Fruit fly (Drosophila melanogaster): ENCODE results near the gene CG15172.

The CG15172 gene

DNA sequence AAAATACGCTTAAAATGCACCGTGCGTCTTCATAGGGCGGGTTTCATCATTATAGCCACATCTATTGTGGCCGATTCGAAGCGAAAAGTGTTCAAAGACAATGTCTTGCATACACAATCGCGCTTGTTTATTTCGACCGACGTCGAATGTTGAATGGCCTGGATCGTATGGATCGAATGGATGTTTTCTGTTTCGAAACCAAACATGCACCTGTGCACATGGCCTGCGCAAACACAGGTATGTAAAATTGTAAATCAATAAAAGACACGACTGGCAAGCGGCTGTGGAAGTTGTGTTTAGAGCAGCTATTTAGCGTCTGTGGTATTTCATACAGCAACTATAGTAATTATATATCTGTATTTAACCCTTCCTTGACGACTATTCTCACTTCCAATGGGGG lies 40.7 kb upstream of the CG15172 start:
- no peak for TF ChIP-seq toe (GFP tag; optimal IDR thresholded peaks at IDR 0.05)
- no peak for TF ChIP-seq pad (GFP tag; optimal IDR thresholded peaks at IDR 0.05)

- TF ChIP-seq pad (GFP tag; optimal IDR thresholded peaks at IDR 0.05): no peak
- TF ChIP-seq ovo (GFP tag; optimal IDR thresholded peaks at IDR 0.05): no peak
- TF ChIP-seq cic (GFP tag; optimal IDR thresholded peaks at IDR 0.05): no peak
- no peak for TF ChIP-seq tj (GFP tag; optimal IDR thresholded peaks at IDR 0.05)
These were observed 40.2 kb upstream of the CG15172 start for dm6 chr2L:18981947-18982579.

DNA sequence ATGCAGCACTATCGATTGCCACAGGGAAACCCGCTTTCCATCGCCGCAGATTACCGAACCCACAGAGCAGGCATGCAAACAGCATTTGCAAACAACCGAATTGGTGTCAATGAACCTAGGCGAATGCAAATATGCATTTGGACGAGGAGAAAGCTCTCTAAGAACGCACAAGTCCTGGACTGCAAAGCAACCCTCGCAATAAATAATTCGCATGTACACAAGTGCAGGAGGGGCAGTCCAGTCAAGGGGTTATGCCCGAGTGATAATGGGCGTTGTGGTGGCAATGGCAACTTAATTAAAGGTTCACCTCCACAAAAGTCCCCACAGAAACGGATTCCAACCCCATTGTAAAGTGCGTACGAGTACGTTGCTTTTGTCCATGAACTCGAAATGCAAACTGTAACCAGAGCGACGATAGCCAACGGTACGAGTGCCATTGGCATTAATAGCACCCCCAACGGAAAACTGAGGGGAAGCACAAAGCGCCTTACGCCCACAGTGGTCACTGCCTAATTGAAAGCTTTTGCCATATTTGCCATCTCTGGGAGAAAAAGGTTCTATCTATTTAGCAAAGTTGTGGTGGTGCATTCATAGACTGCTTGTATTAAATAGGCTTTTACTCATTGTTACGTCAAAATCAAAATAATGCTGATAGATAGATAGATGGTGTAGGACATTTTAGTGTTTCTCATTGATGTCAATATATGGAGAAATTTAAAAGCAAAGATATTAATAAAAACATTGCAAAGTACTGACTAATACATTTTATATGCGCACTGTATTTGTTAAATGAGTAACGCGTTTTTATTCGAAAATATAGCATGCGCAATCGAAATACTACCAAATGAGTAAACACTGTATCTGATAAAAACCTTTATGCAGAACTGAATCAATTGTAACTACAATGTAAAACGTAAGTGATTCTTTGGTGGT lies 39.1 kb upstream of the CG15172 start:
- TF ChIP-seq CG12768 (GFP tag; optimal IDR thresholded peaks at IDR 0.05): peak; percentile 52
- no peak for TF ChIP-seq CG5204 (GFP tag; optimal IDR thresholded peaks at IDR 0.05)
- TF ChIP-seq CG14711 (tag; optimal IDR thresholded peaks at IDR 0.05): no peak
- no peak for TF ChIP-seq bab1 (GFP tag; optimal IDR thresholded peaks at IDR 0.05)
- TF ChIP-seq CG7045 (GFP tag; optimal IDR thresholded peaks at IDR 0.05): no peak
- TF ChIP-seq cnc (optimal IDR thresholded peaks at IDR 0.05): no peak
- peak; percentile 63 for TF ChIP-seq kay (GFP tag; ENCODE audit: borderline replicate concordance)
- no peak for TF ChIP-seq cic (GFP tag; optimal IDR thresholded peaks at IDR 0.05)

- no peak for TF ChIP-seq bab1 (GFP tag; optimal IDR thresholded peaks at IDR 0.05)
- TF ChIP-seq cic (GFP tag; optimal IDR thresholded peaks at IDR 0.05): peak; percentile 15
- no peak for TF ChIP-seq CG11617 (GFP tag; optimal IDR thresholded peaks at IDR 0.05)
- no peak for TF ChIP-seq Clk (GFP tag; optimal IDR thresholded peaks at IDR 0.05)
- TF ChIP-seq CG7101 (tag; optimal IDR thresholded peaks at IDR 0.05): no peak
- no peak for TF ChIP-seq pad (GFP tag; optimal IDR thresholded peaks at IDR 0.05)
- no peak for TF ChIP-seq ovo (GFP tag; optimal IDR thresholded peaks at IDR 0.05)
- peak; percentile 5 for TF ChIP-seq CG33017 (tag; optimal IDR thresholded peaks at IDR 0.05)
- TF ChIP-seq tj (GFP tag; optimal IDR thresholded peaks at IDR 0.05): peak; percentile 51
- no peak for TF ChIP-seq toe (GFP tag; optimal IDR thresholded peaks at IDR 0.05)
- no peak for TF ChIP-seq Crg-1 (GFP tag; optimal IDR thresholded peaks at IDR 0.05)
These were observed 38.1 kb upstream of the CG15172 start for dm6 chr2L:18984158-18984557.

DNA sequence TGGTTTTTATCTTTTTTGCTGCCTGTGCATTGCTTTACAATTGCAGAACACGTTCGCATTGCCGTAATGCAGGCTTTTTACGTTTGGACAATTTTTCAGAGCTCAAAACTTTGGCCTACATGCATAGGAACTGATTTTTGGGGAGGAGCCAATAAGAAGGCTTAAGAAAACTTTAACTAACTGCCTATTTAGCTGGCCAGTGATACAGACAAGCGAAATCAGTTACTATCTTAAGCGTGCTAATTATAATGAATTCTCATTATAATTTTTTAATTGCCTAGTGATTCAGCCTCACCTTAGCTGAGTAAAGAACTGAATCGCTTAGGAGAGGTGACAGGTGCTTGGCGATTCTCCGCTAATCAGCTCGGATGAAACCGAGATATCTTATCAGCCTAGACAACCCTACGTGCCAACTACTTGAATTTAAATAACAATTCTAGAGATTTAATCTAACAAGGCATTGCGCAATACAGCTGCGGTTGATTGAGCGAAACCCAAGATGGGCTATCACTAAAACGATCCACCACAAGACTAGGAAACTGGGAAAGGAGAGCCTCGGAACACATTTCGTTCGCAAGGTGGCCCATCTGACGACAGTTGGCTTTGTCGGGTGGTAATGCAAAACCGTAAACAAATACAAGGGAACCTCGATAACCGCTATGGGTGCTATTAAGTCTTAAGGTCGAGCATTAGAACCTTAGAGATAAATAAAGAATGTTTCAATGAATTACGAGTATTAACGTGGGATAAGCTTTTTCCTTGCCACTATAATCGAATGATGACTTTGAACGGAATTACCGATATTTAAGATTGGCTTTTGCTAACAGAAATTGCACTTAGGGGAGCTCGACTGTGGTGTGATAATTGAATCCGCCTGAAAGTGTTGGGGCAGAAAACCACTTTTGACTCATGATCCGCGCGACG lies 36.8 kb upstream of the CG15172 start:
- TF ChIP-seq toe (GFP tag; optimal IDR thresholded peaks at IDR 0.05) (no peak), ovo (GFP tag; optimal IDR thresholded peaks at IDR 0.05) (no peak), CG7045 (GFP tag; optimal IDR thresholded peaks at IDR 0.05) (peak; percentile 53), kay (GFP tag; ENCODE audit: borderline replicate concordance) (peak; percentile 91), cic (GFP tag; optimal IDR thresholded peaks at IDR 0.05) (peak; percentile 32), Clk (GFP tag; optimal IDR thresholded peaks at IDR 0.05) (no peak), CG33017 (tag; optimal IDR thresholded peaks at IDR 0.05) (peak; percentile 66), Mnt (GFP tag; optimal IDR thresholded peaks at IDR 0.05) (peak; percentile 6), cnc (optimal IDR thresholded peaks at IDR 0.05) (no peak), CG1620 (GFP tag; optimal IDR thresholded peaks at IDR 0.05) (no peak), CG7101 (tag; optimal IDR thresholded peaks at IDR 0.05) (peak; percentile 56), CG12768 (GFP tag; optimal IDR thresholded peaks at IDR 0.05) (peak; percentile 25), CG5204 (GFP tag; optimal IDR thresholded peaks at IDR 0.05) (no peak), Hr96 (GFP tag; optimal IDR thresholded peaks at IDR 0.05) (peak; percentile 54), bab1 (GFP tag; optimal IDR thresholded peaks at IDR 0.05) (peak; percentile 20), CG11617 (GFP tag; optimal IDR thresholded peaks at IDR 0.05) (peak; percentile 21), CG14711 (tag; optimal IDR thresholded peaks at IDR 0.05) (peak; percentile 29), Crg-1 (GFP tag; optimal IDR thresholded peaks at IDR 0.05) (no peak), tj (GFP tag; optimal IDR thresholded peaks at IDR 0.05) (peak; percentile 10), pad (GFP tag; optimal IDR thresholded peaks at IDR 0.05) (no peak)

dm6 chr2L:18986125-18986498 lies 36.1 kb upstream of the CG15172 start:
- TF ChIP-seq CG7045 (GFP tag; optimal IDR thresholded peaks at IDR 0.05): no peak
- no peak for TF ChIP-seq toe (GFP tag; optimal IDR thresholded peaks at IDR 0.05)
- TF ChIP-seq pad (GFP tag; optimal IDR thresholded peaks at IDR 0.05): no peak
- TF ChIP-seq ovo (GFP tag; optimal IDR thresholded peaks at IDR 0.05): no peak
- no peak for TF ChIP-seq kay (GFP tag; ENCODE audit: borderline replicate concordance)
- TF ChIP-seq cic (GFP tag; optimal IDR thresholded peaks at IDR 0.05): no peak
- no peak for TF ChIP-seq tj (GFP tag; optimal IDR thresholded peaks at IDR 0.05)
- TF ChIP-seq CG33017 (tag; optimal IDR thresholded peaks at IDR 0.05): no peak
- TF ChIP-seq cnc (optimal IDR thresholded peaks at IDR 0.05): no peak
- TF ChIP-seq CG7101 (tag; optimal IDR thresholded peaks at IDR 0.05): no peak

Data from whole organism, adult.